Fruit fly (Drosophila melanogaster): Measurements from ENCODE around the gene TBC1D23.

The TBC1D23 gene

dm6 chr2L:1147656-1148055, 18.5 kb downstream of the TBC1D23 start (continued):
- TF ChIP-seq Hmr (GFP tag; optimal IDR thresholded peaks at IDR 0.05) (no peak), Nf-YC (tag; optimal IDR thresholded peaks at IDR 0.05) (no peak), abd-A (tag; optimal IDR thresholded peaks at IDR 0.05) (no peak), CG9817 (tag; optimal IDR thresholded peaks at IDR 0.05) (no peak), toy (GFP tag; IDR thresholded peaks at IDR 0.05) (no peak), CG10654 (GFP tag; optimal IDR thresholded peaks at IDR 0.05) (no peak), oc (tag; optimal IDR thresholded peaks at IDR 0.05) (no peak), CG4328 (GFP tag; optimal IDR thresholded peaks at IDR 0.05) (no peak), nerfin-2 (GFP tag; IDR thresholded peaks at IDR 0.05; ENCODE audit: partially characterized antibody) (peak; percentile 74; the same call in 1 of the 2 replicates), gcm (GFP tag; optimal IDR thresholded peaks at IDR 0.05) (peak; percentile 88), HmgZ (tag; optimal IDR thresholded peaks at IDR 0.05) (no peak), ci (GFP tag; IDR thresholded peaks at IDR 0.05) (no peak), pzg (GFP tag; optimal IDR thresholded peaks at IDR 0.05) (peak; percentile 30), CG13775 (GFP tag; optimal IDR thresholded peaks at IDR 0.05) (no peak), CG8944 (GFP tag; optimal IDR thresholded peaks at IDR 0.05) (no peak), Doc3 (GFP tag; IDR thresholded peaks at IDR 0.05; ENCODE audit: partially characterized antibody) (peak; percentile 44; the same call in 2 of the 3 replicates), slp2 (GFP tag; optimal IDR thresholded peaks at IDR 0.05) (no peak), HLH4C (GFP tag; IDR thresholded peaks at IDR 0.05; ENCODE audit: partially characterized antibody) (peak; percentile 72), YL-1 (GFP tag; optimal IDR thresholded peaks at IDR 0.05) (no peak), CG11456 (GFP tag; IDR thresholded peaks at IDR 0.05) (no peak), Nf-YA (GFP tag; IDR thresholded peaks at IDR 0.05) (no peak), ind (GFP tag; optimal IDR thresholded peaks at IDR 0.05) (no peak), kah (GFP tag; optimal IDR thresholded peaks at IDR 0.05) (no peak), fd3F (GFP tag; optimal IDR thresholded peaks at IDR 0.05) (no peak), Sin3A (optimal IDR thresholded peaks at IDR 0.05) (peak; percentile 3), p53 (GFP tag; optimal IDR thresholded peaks at IDR 0.05) (no peak), nau (GFP tag; optimal IDR thresholded peaks at IDR 0.05) (no peak), CG4820 (GFP tag; optimal IDR thresholded peaks at IDR 0.05) (no peak), CG13123 (GFP tag; optimal IDR thresholded peaks at IDR 0.05) (no peak), Ets97D (GFP tag; optimal IDR thresholded peaks at IDR 0.05) (no peak), Ada2b (GFP tag; IDR thresholded peaks at IDR 0.05) (no peak), hkb (optimal IDR thresholded peaks at IDR 0.05) (no peak), hkb (GFP tag; IDR thresholded peaks at IDR 0.05) (no peak), sens (GFP tag) (peak; percentile 16), CG17829 (tag; optimal IDR thresholded peaks at IDR 0.05) (no peak), Oli (tag; optimal IDR thresholded peaks at IDR 0.05) (no peak), CG15696 (tag; optimal IDR thresholded peaks at IDR 0.05) (no peak), sd (tag; optimal IDR thresholded peaks at IDR 0.05) (no peak), gfzf (GFP tag; optimal IDR thresholded peaks at IDR 0.05) (no peak), Dll (GFP tag; IDR thresholded peaks at IDR 0.05; ENCODE audit: partially characterized antibody) (peak; percentile 72), ERR (GFP tag; optimal IDR thresholded peaks at IDR 0.05) (no peak), tna (GFP tag; IDR thresholded peaks at IDR 0.05; ENCODE audit: partially characterized antibody) (peak; percentile 50; the same call in 1 of the 2 replicates), mam (GFP tag; optimal IDR thresholded peaks at IDR 0.05) (no peak), CG4424 (GFP tag; optimal IDR thresholded peaks at IDR 0.05) (no peak), Gug (GFP tag; IDR thresholded peaks at IDR 0.05) (no peak), Sry-δ (GFP tag; optimal IDR thresholded peaks at IDR 0.05) (peak; percentile 33), croc (GFP tag; conservative IDR thresholded peaks at IDR 0.05) (no peak), CG13624 (GFP tag; optimal IDR thresholded peaks at IDR 0.05) (no peak), CG34376 (GFP tag; optimal IDR thresholded peaks at IDR 0.05) (no peak), sna (GFP tag; IDR thresholded peaks at IDR 0.05; ENCODE audit: partially characterized antibody) (peak; percentile 53), CG3065 (GFP tag; optimal IDR thresholded peaks at IDR 0.05) (no peak), CG10209 (GFP tag; optimal IDR thresholded peaks at IDR 0.05) (no peak)

Data from whole organism, embryonic.